Fruit fly (Drosophila melanogaster): ENCODE data around the gene Ref2.

Gene Ref2

dm6 chr2L:12657337-12657736, 11.2 kb upstream of the Ref2 start:
- TF ChIP-seq dsf (GFP tag; optimal IDR thresholded peaks at IDR 0.05; ENCODE audit: borderline replicate concordance): no peak
- no peak for TF ChIP-seq CrebA (GFP tag; optimal IDR thresholded peaks at IDR 0.05; ENCODE audit: borderline replicate concordance)
- no peak for TF ChIP-seq HLH106 (tag; optimal IDR thresholded peaks at IDR 0.05)
- TF ChIP-seq Dif (GFP tag; optimal IDR thresholded peaks at IDR 0.05; ENCODE audit: partially characterized antibody): no peak
- no peak for TF ChIP-seq foxo (GFP tag; optimal IDR thresholded peaks at IDR 0.05)
- no peak for TF ChIP-seq Mio (GFP tag; optimal IDR thresholded peaks at IDR 0.05)
- no peak for TF ChIP-seq brk (GFP tag; optimal IDR thresholded peaks at IDR 0.05)
- no peak for TF ChIP-seq Dfd (GFP tag; optimal IDR thresholded peaks at IDR 0.05)
- TF ChIP-seq ey (GFP tag; optimal IDR thresholded peaks at IDR 0.05): no peak
- no peak for TF ChIP-seq usp (GFP tag; optimal IDR thresholded peaks at IDR 0.05)
- TF ChIP-seq CG32264 (GFP tag; optimal IDR thresholded peaks at IDR 0.05): no peak
- TF ChIP-seq dmrt93B (GFP tag; optimal IDR thresholded peaks at IDR 0.05): no peak
- TF ChIP-seq pan (optimal IDR thresholded peaks at IDR 0.05): no peak
- no peak for TF ChIP-seq jim (GFP tag; optimal IDR thresholded peaks at IDR 0.05)
- no peak for TF ChIP-seq rgr (GFP tag; optimal IDR thresholded peaks at IDR 0.05)
- TF ChIP-seq Hr83 (GFP tag; optimal IDR thresholded peaks at IDR 0.05; ENCODE audit: poor library complexity, severe bottlenecking): no peak

- TF ChIP-seq Hr78 (GFP tag; optimal IDR thresholded peaks at IDR 0.05): no peak
- no peak for TF ChIP-seq sage (GFP tag; optimal IDR thresholded peaks at IDR 0.05)
- TF ChIP-seq fru (GFP tag; optimal IDR thresholded peaks at IDR 0.05): no peak
- TF ChIP-seq Vsx2 (GFP tag; optimal IDR thresholded peaks at IDR 0.05; ENCODE audit: partially characterized antibody): no peak
- no peak for TF ChIP-seq foxo (GFP tag; optimal IDR thresholded peaks at IDR 0.05)
- no peak for TF ChIP-seq brk (GFP tag; optimal IDR thresholded peaks at IDR 0.05)
- no peak for TF ChIP-seq tai (GFP tag; optimal IDR thresholded peaks at IDR 0.05)
Observed at dm6 chr2L:12656865-12657264, 10.7 kb upstream of the Ref2 start, which contains the start of gene pdm2. Gene pdm2, plus strand, starts transcription at chr2L:12657165.

dm6 chr2L:12655731-12656326, 9.7 kb upstream of the Ref2 start:
- TF ChIP-seq foxo (GFP tag; optimal IDR thresholded peaks at IDR 0.05): no peak
- TF ChIP-seq woc (GFP tag; optimal IDR thresholded peaks at IDR 0.05): no peak
- peak; percentile 72 to 81 for TF ChIP-seq dl (GFP tag; optimal IDR thresholded peaks at IDR 0.05; ENCODE audit: insufficient read depth in 1 of 2, partially characterized antibody in 2 of 2)
- TF ChIP-seq Hr78 (GFP tag; optimal IDR thresholded peaks at IDR 0.05): no peak
- no peak for TF ChIP-seq rgr (GFP tag; optimal IDR thresholded peaks at IDR 0.05)
- TF ChIP-seq h (GFP tag; optimal IDR thresholded peaks at IDR 0.05): no peak
- no peak for TF ChIP-seq Jra (GFP tag; optimal IDR thresholded peaks at IDR 0.05)
- peak; percentile 79 for TF ChIP-seq Dif (GFP tag; optimal IDR thresholded peaks at IDR 0.05; ENCODE audit: partially characterized antibody)
- no peak for TF ChIP-seq CrebA (GFP tag; optimal IDR thresholded peaks at IDR 0.05; ENCODE audit: borderline replicate concordance)

- TF ChIP-seq CrebA (GFP tag; optimal IDR thresholded peaks at IDR 0.05; ENCODE audit: borderline replicate concordance) (no peak), fru (GFP tag; optimal IDR thresholded peaks at IDR 0.05) (no peak), CG32264 (GFP tag; optimal IDR thresholded peaks at IDR 0.05) (no peak), Hnf4 (GFP tag; optimal IDR thresholded peaks at IDR 0.05) (no peak), foxo (GFP tag; optimal IDR thresholded peaks at IDR 0.05) (no peak), dmrt93B (GFP tag; optimal IDR thresholded peaks at IDR 0.05) (no peak), dl (GFP tag; optimal IDR thresholded peaks at IDR 0.05; ENCODE audit: insufficient read depth in 1 of 2, partially characterized antibody in 2 of 2) (no peak), sv (GFP tag; optimal IDR thresholded peaks at IDR 0.05) (no peak), OdsH (GFP tag; optimal IDR thresholded peaks at IDR 0.05) (no peak), GATAd (GFP tag; optimal IDR thresholded peaks at IDR 0.05) (no peak), psq (GFP tag; optimal IDR thresholded peaks at IDR 0.05) (no peak), Jra (GFP tag; optimal IDR thresholded peaks at IDR 0.05) (no peak), sage (GFP tag; optimal IDR thresholded peaks at IDR 0.05) (no peak), jim (GFP tag; optimal IDR thresholded peaks at IDR 0.05) (no peak), Hr78 (GFP tag; optimal IDR thresholded peaks at IDR 0.05) (no peak), Abd-B (GFP tag; optimal IDR thresholded peaks at IDR 0.05) (no peak), h (GFP tag; optimal IDR thresholded peaks at IDR 0.05) (no peak), pan (optimal IDR thresholded peaks at IDR 0.05) (no peak), ey (GFP tag; optimal IDR thresholded peaks at IDR 0.05) (no peak), usp (GFP tag; optimal IDR thresholded peaks at IDR 0.05) (no peak)
Observed at dm6 chr2L:12651040-12651439, 4.9 kb upstream of the Ref2 start.
